Worm (Caenorhabditis elegans) whole organism, L1 larva: ENCODE results near the gene F45D3.2.
A peak's percentile ranks its signal among the peaks of the same experiment; 100 is the strongest.

Experiments used
- C16A3.4 ChIP-seq: fragments of 150-350 bp; optimal IDR thresholded peaks from 2 replicates; lab custom pipeline; 2014; ENCODE audit warnings: missing biosample characterization, missing genetic modification characterization
- F16B12.6 ChIP-seq: fragments of 150-350 bp; optimal IDR thresholded peaks from 2 replicates; lab custom pipeline; 2014; ENCODE audit warnings: missing biosample characterization, missing genetic modification characterization
- aly-2 ChIP-seq: fragments of 150-350 bp; optimal IDR thresholded peaks from 2 replicates; lab custom pipeline; 2014; ENCODE audit warnings: missing biosample characterization, missing genetic modification characterization
- ama-1 ChIP-seq: fragments of 150-350 bp; optimal IDR thresholded peaks from 2 replicates; lab custom pipeline; 2014
- blmp-1 ChIP-seq: fragments of 150-350 bp; optimal IDR thresholded peaks from 2 replicates; lab custom pipeline; 2014; ENCODE audit warnings: missing biosample characterization, missing genetic modification characterization
- ceh-8 ChIP-seq: fragments of 200-800 bp; sonication (Bioruptor generic); optimal IDR thresholded peaks from 2 replicates; lab custom pipeline; 2018; ENCODE audit warnings: mild to moderate bottlenecking, missing genetic modification characterization, moderate library complexity, missing compliant biosample characterization
- dpl-1 ChIP-seq, 3 experiments: fragments of 150-350 bp in 2 of 3; sonication (generic microtip) in 1 of 3; optimal IDR thresholded peaks; 2 replicates each; lab custom pipeline; 2014 to 2017; ENCODE audit warnings: missing biosample characterization in 3 of 3, missing genetic modification characterization in 3 of 3, missing genetic modification reagents in 3 of 3
- dsc-1 ChIP-seq: sonication (generic microtip); optimal IDR thresholded peaks from 2 replicates; lab custom pipeline; 2016; ENCODE audit warnings: mild to moderate bottlenecking, missing genetic modification characterization, missing compliant biosample characterization
- efl-1 ChIP-seq, 4 experiments: fragments of 150-350 bp; optimal IDR thresholded peaks in 3 of 4; peaks in 1 of 4; 1 replicate in 1 of 4; 2 replicates in 3 of 4; lab custom pipeline; 2014; ENCODE audit warnings: missing biosample characterization in 2 of 4, missing genetic modification characterization in 2 of 4, missing genetic modification reagents in 2 of 4
- elt-2 ChIP-seq: sonication (generic microtip); optimal IDR thresholded peaks from 2 replicates; lab custom pipeline; 2016; ENCODE audit warnings: missing genetic modification characterization, mild to moderate bottlenecking, inconsistent platforms, missing compliant biosample characterization, missing genetic modification reagents
- elt-3 ChIP-seq, 6 experiments: fragments of 150-350 bp in 1 of 6; sonication (generic microtip); optimal IDR thresholded peaks; 2 replicates each; lab custom pipeline; 2017 to 2018; ENCODE audit warnings: missing biosample characterization in 6 of 6, missing genetic modification characterization in 6 of 6, inconsistent platforms in 1 of 6
- ets-5 ChIP-seq: fragments of 200-800 bp; sonication (Bioruptor generic); IDR thresholded peaks from 2 replicates; pipeline ENCODE4 v1.3.6; 2022; ENCODE audit warnings: missing genetic modification characterization, missing compliant biosample characterization
- fos-1 ChIP-seq: fragments of 150-350 bp; optimal IDR thresholded peaks from 2 replicates; lab custom pipeline; 2014; ENCODE audit warnings: missing biosample characterization, missing genetic modification characterization
- grh-1 ChIP-seq: fragments of 200-800 bp; sonication (Bioruptor generic); IDR thresholded peaks from 2 replicates; pipeline ENCODE4 v1.3.6; 2022; ENCODE audit warnings: missing genetic modification reagents, missing genetic modification characterization, missing compliant biosample characterization
- hlh-17 ChIP-seq: fragments of 200-800 bp; sonication (Bioruptor generic); optimal IDR thresholded peaks from 2 replicates; lab custom pipeline; 2018; ENCODE audit warnings: missing genetic modification characterization, mild to moderate bottlenecking, missing compliant biosample characterization, moderate library complexity, borderline replicate concordance
- hlh-4 ChIP-seq: sonication (generic microtip); optimal IDR thresholded peaks from 2 replicates; lab custom pipeline; 2016; ENCODE audit warnings: mild to moderate bottlenecking, missing genetic modification characterization, missing compliant biosample characterization
- lin-13 ChIP-seq: fragments of 150-350 bp; optimal IDR thresholded peaks from 2 replicates; lab custom pipeline; 2014; ENCODE audit warnings: missing biosample characterization, missing genetic modification reagents, missing genetic modification characterization
- lin-14 ChIP-seq: fragments of 200-800 bp; sonication (Bioruptor generic); optimal IDR thresholded peaks from 2 replicates; lab custom pipeline; 2018; ENCODE audit warnings: mild to moderate bottlenecking, missing genetic modification characterization, moderate library complexity, missing compliant biosample characterization
- lin-35 ChIP-seq, 2 experiments: fragments of 150-350 bp; optimal IDR thresholded peaks; 2 replicates each; lab custom pipeline; 2014; ENCODE audit warnings: missing biosample characterization in 2 of 2, missing genetic modification characterization in 2 of 2, missing genetic modification reagents in 2 of 2
- lsy-2 ChIP-seq, 2 experiments: fragments of 150-350 bp; optimal IDR thresholded peaks; 2 replicates each; lab custom pipeline; 2014; ENCODE audit warnings: missing biosample characterization in 2 of 2, missing genetic modification characterization in 2 of 2
- mdl-1 ChIP-seq, 2 experiments: fragments of 150-350 bp; optimal IDR thresholded peaks; 2 replicates each; lab custom pipeline; 2014 to 2017; ENCODE audit warnings: missing biosample characterization in 2 of 2, missing genetic modification characterization in 2 of 2, inconsistent platforms in 1 of 2
- nhr-19 ChIP-seq: fragments of 200-800 bp; sonication (Bioruptor generic); conservative IDR thresholded peaks from 2 replicates; pipeline ENCODE4 v1.3.6; 2022; ENCODE audit warnings: missing genetic modification characterization, missing compliant biosample characterization
- nhr-20 ChIP-seq: sonication (generic microtip); optimal IDR thresholded peaks from 2 replicates; lab custom pipeline; 2016; ENCODE audit warnings: mild to moderate bottlenecking, missing genetic modification characterization, missing compliant biosample characterization
- nhr-28 ChIP-seq: fragments of 150-350 bp; optimal IDR thresholded peaks from 2 replicates; lab custom pipeline; 2014; ENCODE audit warnings: missing biosample characterization, missing genetic modification characterization
- nhr-47 ChIP-seq: sonication (generic microtip); optimal IDR thresholded peaks from 2 replicates; lab custom pipeline; 2016; ENCODE audit warnings: mild to moderate bottlenecking, missing genetic modification characterization, moderate library complexity, missing compliant biosample characterization
- nhr-71 ChIP-seq: sonication (generic microtip); optimal IDR thresholded peaks from 2 replicates; lab custom pipeline; 2016; ENCODE audit warnings: mild to moderate bottlenecking, missing genetic modification characterization, moderate library complexity, missing compliant biosample characterization
- nhr-77 ChIP-seq: fragments of 150-350 bp; optimal IDR thresholded peaks from 2 replicates; lab custom pipeline; 2014; ENCODE audit warnings: missing biosample characterization, missing genetic modification characterization
- nhr-84 ChIP-seq: sonication (generic microtip); optimal IDR thresholded peaks from 2 replicates; lab custom pipeline; 2017; ENCODE audit warnings: missing biosample characterization, missing genetic modification characterization
- nhr-85 ChIP-seq: sonication (generic microtip); peaks from one replicate; lab custom pipeline; 2016; ENCODE audit warnings: missing genetic modification characterization, inconsistent platforms, missing compliant biosample characterization
- nhr-90 ChIP-seq: sonication (generic microtip); optimal IDR thresholded peaks from 2 replicates; lab custom pipeline; 2016; ENCODE audit warnings: mild to moderate bottlenecking, missing genetic modification characterization, missing compliant biosample characterization; ENCODE audit not compliant: poor library complexity
- pag-3 ChIP-seq: sonication (generic microtip); optimal IDR thresholded peaks from 2 replicates; lab custom pipeline; 2017; ENCODE audit warnings: missing genetic modification characterization, mild to moderate bottlenecking, missing compliant biosample characterization, antibody characterized with exemption, borderline replicate concordance; ENCODE audit not compliant: insufficient read depth
- pax-3 ChIP-seq: fragments of 200-800 bp; sonication (Bioruptor generic); optimal IDR thresholded peaks from 2 replicates; lab custom pipeline; 2018; ENCODE audit warnings: mild to moderate bottlenecking, missing genetic modification characterization, moderate library complexity, missing compliant biosample characterization
- rnt-1 ChIP-seq: sonication (generic microtip); optimal IDR thresholded peaks from 2 replicates; lab custom pipeline; 2016; ENCODE audit warnings: mild to moderate bottlenecking, missing genetic modification characterization, moderate library complexity, missing compliant biosample characterization
- skn-1 ChIP-seq: fragments of 150-350 bp; optimal IDR thresholded peaks from 2 replicates; lab custom pipeline; 2014; ENCODE audit warnings: missing biosample characterization, missing genetic modification characterization
- snpc-4 ChIP-seq: fragments of 150-350 bp; optimal IDR thresholded peaks from 2 replicates; lab custom pipeline; 2014; ENCODE audit warnings: missing biosample characterization, missing genetic modification characterization
- snu-23 ChIP-seq: sonication (generic microtip); optimal IDR thresholded peaks from 2 replicates; lab custom pipeline; 2016; ENCODE audit warnings: missing genetic modification characterization, missing compliant biosample characterization
- sox-4 ChIP-seq: sonication (generic microtip); optimal IDR thresholded peaks from 2 replicates; lab custom pipeline; 2016; ENCODE audit warnings: missing genetic modification characterization, missing compliant biosample characterization
- sptf-1 ChIP-seq: fragments of 150-350 bp; optimal IDR thresholded peaks from 2 replicates; lab custom pipeline; 2014; ENCODE audit warnings: missing biosample characterization, missing genetic modification characterization
- sup-37 ChIP-seq: fragments of 200-800 bp; sonication (Bioruptor generic); optimal IDR thresholded peaks from 2 replicates; lab custom pipeline; 2018; ENCODE audit warnings: mild to moderate bottlenecking, missing genetic modification characterization, missing compliant biosample characterization
- swsn-7 ChIP-seq: sonication (generic microtip); optimal IDR thresholded peaks from 2 replicates; lab custom pipeline; 2016; ENCODE audit warnings: missing genetic modification characterization, missing compliant biosample characterization
- tbx-2 ChIP-seq: sonication (generic microtip); optimal IDR thresholded peaks from 2 replicates; lab custom pipeline; 2016; ENCODE audit warnings: missing genetic modification characterization, missing compliant biosample characterization
- vab-15 ChIP-seq: sonication (generic microtip); optimal IDR thresholded peaks from 2 replicates; lab custom pipeline; 2017; ENCODE audit warnings: missing genotype, mild to moderate bottlenecking, missing genetic modification characterization, missing compliant biosample characterization
- xbp-1 ChIP-seq: sonication (generic microtip); optimal IDR thresholded peaks from 2 replicates; lab custom pipeline; 2016; ENCODE audit warnings: missing genetic modification characterization, missing compliant biosample characterization
- ztf-4 ChIP-seq: fragments of 150-350 bp; optimal IDR thresholded peaks from 2 replicates; lab custom pipeline; 2014; ENCODE audit warnings: missing biosample characterization, missing genetic modification characterization

Gene F45D3.2

ce11 chrV:12542683-12543319, 2.0 kb downstream of the F45D3.2 start:
- TF ChIP-seq efl-1 (optimal IDR thresholded peaks at IDR 0.05; lab: Kevin White, UChicago) = no peak
- TF ChIP-seq efl-1 (GFP tag; optimal IDR thresholded peaks at IDR 0.05 in 1 of 2; lab: Kevin White, UChicago) = no peak
- TF ChIP-seq lsy-2 (tag; optimal IDR thresholded peaks at IDR 0.05; lab: Kevin White, UChicago) = peak in 1 of 2 experiments; percentile 2

ce11 chrV:12548830-12549229, 8.0 kb downstream of the F45D3.2 start:
- TF ChIP-seq ets-5 (GFP tag; lab: Robert Waterston, UW) (no peak), lin-13 (GFP tag; lab: Kevin White, UChicago) (peak; percentile 52), dpl-1 (GFP tag; optimal IDR thresholded peaks at IDR 0.05; lab: Kevin White, UChicago) (peak in 1 of 3 experiments; percentile 9), nhr-20 (tag; lab: Kevin White, UChicago) (peak; percentile 54), pax-3 (peak; percentile 48), ztf-4 (tag; lab: Kevin White, UChicago) (peak; percentile 39), F16B12.6 (tag; lab: Kevin White, UChicago) (no peak), rnt-1 (no peak), aly-2 (peak; percentile 65), nhr-47 (peak; percentile 39), fos-1 (tag; lab: Kevin White, UChicago) (peak; percentile 16), sptf-1 (tag; lab: Kevin White, UChicago) (no peak), pag-3 (no peak), skn-1 (tag; lab: Kevin White, UChicago) (no peak), hlh-17 (no peak), nhr-85 (tag; lab: Kevin White, UChicago) (peak; percentile 93), blmp-1 (peak; percentile 76), nhr-28 (no peak), tbx-2 (peak; percentile 46), swsn-7 (tag; lab: Kevin White, UChicago) (no peak), nhr-77 (tag; lab: Kevin White, UChicago) (no peak), vab-15 (no peak), lin-14 (GFP tag; lab: Kevin White, UChicago) (peak; percentile 55), nhr-19 (GFP tag; lab: Robert Waterston, UW) (peak; percentile 54), C16A3.4 (tag; lab: Kevin White, UChicago) (peak; percentile 38), nhr-84 (no peak), xbp-1 (tag; lab: Kevin White, UChicago) (no peak), sup-37 (no peak), sox-4 (tag; lab: Kevin White, UChicago) (no peak), dsc-1 (tag; lab: Kevin White, UChicago) (no peak), snpc-4 (tag; lab: Kevin White, UChicago) (no peak), snu-23 (peak; percentile 30), efl-1 (optimal IDR thresholded peaks at IDR 0.05; lab: Kevin White, UChicago) (peak in 1 of 2 experiments; percentile 2), efl-1 (GFP tag; optimal IDR thresholded peaks at IDR 0.05 in 1 of 2; lab: Kevin White, UChicago) (peak in 1 of 2 experiments; percentile 92), mdl-1 (tag; optimal IDR thresholded peaks at IDR 0.05; lab: Kevin White, UChicago) (peak in 1 of 2 experiments; percentile 16), grh-1 (GFP tag; lab: Robert Waterston, UW) (peak; percentile 59), lsy-2 (tag; optimal IDR thresholded peaks at IDR 0.05; lab: Kevin White, UChicago) (peak in 1 of 2 experiments; percentile 56), ama-1 (lab: Kevin White, UChicago) (peak; percentile 92), nhr-90 (tag; lab: Kevin White, UChicago) (peak; percentile 50), elt-2 (tag; lab: Kevin White, UChicago) (no peak), nhr-71 (tag; lab: Kevin White, UChicago) (peak; percentile 66), ceh-8 (GFP tag; lab: Kevin White, UChicago) (no peak), elt-3 (tag; optimal IDR thresholded peaks at IDR 0.05; lab: Kevin White, UChicago) (peak; percentile 4 to 90 (median 66)), hlh-4 (no peak), lin-35 (GFP tag; optimal IDR thresholded peaks at IDR 0.05; lab: Kevin White, UChicago) (peak in 1 of 2 experiments; percentile 55)
